Fruit fly (Drosophila melanogaster): ENCODE measurements around the gene chinmo.

chinmo gene

dm6 chr2L:1632730-1633172 is 18.3 kb upstream of the chinmo start (continued):
- TF ChIP-seq CG2120 (GFP tag; optimal IDR thresholded peaks at IDR 0.05) (peak; percentile 95), CG12299 (tag; optimal IDR thresholded peaks at IDR 0.05) (peak; percentile 89), CG11504 (tag; optimal IDR thresholded peaks at IDR 0.05) (peak; percentile 97), fd102C (GFP tag; optimal IDR thresholded peaks at IDR 0.05) (no peak), Sry-β (GFP tag; optimal IDR thresholded peaks at IDR 0.05) (no peak), CG8290 (GFP tag; optimal IDR thresholded peaks at IDR 0.05) (peak; percentile 87), CG8290 (tag; optimal IDR thresholded peaks at IDR 0.05) (peak in 1 of 2 experiments; percentile 99), Drgx (GFP tag; IDR thresholded peaks at IDR 0.05) (peak; percentile 80), fu2 (GFP tag; optimal IDR thresholded peaks at IDR 0.05) (peak; percentile 84), ro (GFP tag; IDR thresholded peaks at IDR 0.05) (peak; percentile 91), CG14441 (GFP tag; IDR thresholded peaks at IDR 0.05) (peak; percentile 99), CG11085 (GFP tag; IDR thresholded peaks at IDR 0.05) (peak; percentile 92), CG1832 (GFP tag; optimal IDR thresholded peaks at IDR 0.05) (no peak), YL-1 (GFP tag; optimal IDR thresholded peaks at IDR 0.05) (peak; percentile 51), CG16815 (GFP tag; optimal IDR thresholded peaks at IDR 0.05) (peak; percentile 63), tna (GFP tag; IDR thresholded peaks at IDR 0.05; ENCODE audit: partially characterized antibody) (no peak), emc (GFP tag; optimal IDR thresholded peaks at IDR 0.05) (peak; percentile 96), Meics (GFP tag; optimal IDR thresholded peaks at IDR 0.05) (peak; percentile 95), aop (GFP tag; IDR thresholded peaks at IDR 0.05) (peak; percentile 94), NFAT (GFP tag; IDR thresholded peaks at IDR 0.05) (peak; percentile 98), sr (GFP tag; IDR thresholded peaks at IDR 0.05) (peak; percentile 91), Elba2 (GFP tag; optimal IDR thresholded peaks at IDR 0.05) (no peak), Antp (GFP tag; optimal IDR thresholded peaks at IDR 0.05) (peak; percentile 95), fd64A (GFP tag; optimal IDR thresholded peaks at IDR 0.05) (peak; percentile 9), CG43689 (GFP tag; IDR thresholded peaks at IDR 0.05) (peak; percentile 96), CG12942 (GFP tag; optimal IDR thresholded peaks at IDR 0.05) (peak; percentile 87), B-H2 (GFP tag; optimal IDR thresholded peaks at IDR 0.05) (peak; percentile 93), CG2199 (GFP tag; IDR thresholded peaks at IDR 0.05) (peak; percentile 87), ash1 (GFP tag; optimal IDR thresholded peaks at IDR 0.05) (no peak), oc (tag; optimal IDR thresholded peaks at IDR 0.05) (peak; percentile 81), fd3F (GFP tag; optimal IDR thresholded peaks at IDR 0.05) (peak; percentile 99), cad (GFP tag; optimal IDR thresholded peaks at IDR 0.05) (no peak), zen (tag; optimal IDR thresholded peaks at IDR 0.05) (peak; percentile 51), Ada2b (GFP tag; IDR thresholded peaks at IDR 0.05) (peak; percentile 99), crol (GFP tag; IDR thresholded peaks at IDR 0.05) (peak; percentile 67), Hr51 (GFP tag; optimal IDR thresholded peaks at IDR 0.05) (peak; percentile 93 to 98), run (tag; optimal IDR thresholded peaks at IDR 0.05) (peak; percentile 93), esg (GFP tag; conservative IDR thresholded peaks at IDR 0.05) (peak; percentile 98), CG31388 (GFP tag; optimal IDR thresholded peaks at IDR 0.05) (peak; percentile 93), pan (optimal IDR thresholded peaks at IDR 0.05) (no peak), pan (GFP tag; optimal IDR thresholded peaks at IDR 0.05 in 1 of 2, IDR thresholded peaks at IDR 0.05 in 1 of 2) (peak in 1 of 2 experiments; percentile 99), CG42726 (GFP tag; IDR thresholded peaks at IDR 0.05; ENCODE audit: partially characterized antibody) (no peak), CG3726 (GFP tag; IDR thresholded peaks at IDR 0.05) (peak; percentile 96), CG1602 (GFP tag; optimal IDR thresholded peaks at IDR 0.05) (peak; percentile 80), hbn (GFP tag; IDR thresholded peaks at IDR 0.05; ENCODE audit: partially characterized antibody) (no peak), nerfin-1 (tag; optimal IDR thresholded peaks at IDR 0.05) (peak; percentile 53), CG11398 (GFP tag; optimal IDR thresholded peaks at IDR 0.05) (peak; percentile 90), trem (tag; optimal IDR thresholded peaks at IDR 0.05) (no peak), sob (GFP tag; IDR thresholded peaks at IDR 0.05) (peak; percentile 98), Hr3 (GFP tag; optimal IDR thresholded peaks at IDR 0.05) (peak; percentile 83), Bdp1 (GFP tag; optimal IDR thresholded peaks at IDR 0.05) (peak; percentile 74), her (GFP tag; optimal IDR thresholded peaks at IDR 0.05) (peak; percentile 94)
